Fruit fly (Drosophila melanogaster): Measurements from ENCODE around the gene sstn.

Gene sstn

dm6 chr3L:15103988-15104848, 9.7 kb upstream of the sstn start (continued):
- no peak for TF ChIP-seq Mad (GFP tag; optimal IDR thresholded peaks at IDR 0.05)
- no peak for TF ChIP-seq pfk (GFP tag; optimal IDR thresholded peaks at IDR 0.05)
- peak; percentile 26 for TF ChIP-seq yki (optimal IDR thresholded peaks at IDR 0.05)
- TF ChIP-seq cg (GFP tag; optimal IDR thresholded peaks at IDR 0.05) = peak; percentile 92
- TF ChIP-seq YL-1 (GFP tag; optimal IDR thresholded peaks at IDR 0.05) = no peak
- TF ChIP-seq dm (GFP tag; optimal IDR thresholded peaks at IDR 0.05) = no peak
- TF ChIP-seq btn (GFP tag; optimal IDR thresholded peaks at IDR 0.05) = no peak
- TF ChIP-seq CG3847 (GFP tag; IDR thresholded peaks at IDR 0.05) = no peak
- TF ChIP-seq ara (GFP tag; IDR thresholded peaks at IDR 0.05) = no peak
- TF ChIP-seq onecut (GFP tag; IDR thresholded peaks at IDR 0.05) = peak; percentile 36; the same call in 1 of the 2 replicates
- TF ChIP-seq CHES-1-like (GFP tag; optimal IDR thresholded peaks at IDR 0.05) = no peak
- TF ChIP-seq Aef1 (GFP tag; IDR thresholded peaks at IDR 0.05) = no peak
- TF ChIP-seq klu (GFP tag; IDR thresholded peaks at IDR 0.05) = no peak
- TF ChIP-seq CG1233 (GFP tag; optimal IDR thresholded peaks at IDR 0.05) = no peak
- TF ChIP-seq phol (tag; optimal IDR thresholded peaks at IDR 0.05) = no peak
- TF ChIP-seq Dll (GFP tag; IDR thresholded peaks at IDR 0.05; ENCODE audit: partially characterized antibody) = 0 out of 4 replicates have a peak, but pooled peaks have one; percentile 48
- TF ChIP-seq chif (GFP tag; optimal IDR thresholded peaks at IDR 0.05) = no peak
- no peak for TF ChIP-seq croc (GFP tag; conservative IDR thresholded peaks at IDR 0.05)
- TF ChIP-seq Tbp (GFP tag; optimal IDR thresholded peaks at IDR 0.05) = no peak
- TF ChIP-seq lmd (GFP tag; IDR thresholded peaks at IDR 0.05) = no peak
- no peak for TF ChIP-seq Hr78 (GFP tag; optimal IDR thresholded peaks at IDR 0.05)
- TF ChIP-seq CG11247 (GFP tag; IDR thresholded peaks at IDR 0.05) = no peak
- no peak for TF ChIP-seq CG9797 (GFP tag; optimal IDR thresholded peaks at IDR 0.05)
- no peak for TF ChIP-seq CG5245 (GFP tag; optimal IDR thresholded peaks at IDR 0.05)
- peak; percentile 34; the same call in 1 of the 3 replicates for TF ChIP-seq Opbp (GFP tag; IDR thresholded peaks at IDR 0.05; ENCODE audit: partially characterized antibody)
- no peak for TF ChIP-seq CG10274 (GFP tag; optimal IDR thresholded peaks at IDR 0.05)
- TF ChIP-seq CG12391 (tag; optimal IDR thresholded peaks at IDR 0.05) = no peak
- TF ChIP-seq CG43689 (GFP tag; IDR thresholded peaks at IDR 0.05) = no peak
- peak; percentile 14 for TF ChIP-seq Hmr (GFP tag; optimal IDR thresholded peaks at IDR 0.05)
- TF ChIP-seq abd-A (tag; optimal IDR thresholded peaks at IDR 0.05) = peak; percentile 88
- peak; percentile 30 for TF ChIP-seq CG6813 (GFP tag; optimal IDR thresholded peaks at IDR 0.05)
- TF ChIP-seq slbo (GFP tag; IDR thresholded peaks at IDR 0.05) = 0 out of 2 replicates have a peak, but pooled peaks have one; percentile 6
- TF ChIP-seq chinmo (GFP tag; IDR thresholded peaks at IDR 0.05; ENCODE audit: partially characterized antibody) = peak; percentile 89; the same call in 1 of the 4 replicates
- no peak for TF ChIP-seq MESR4 (GFP tag; optimal IDR thresholded peaks at IDR 0.05)
- peak; percentile 10; the same call in 1 of the 2 replicates for TF ChIP-seq amos (GFP tag; IDR thresholded peaks at IDR 0.05; ENCODE audit: partially characterized antibody)
- TF ChIP-seq sens-2 (GFP tag; IDR thresholded peaks at IDR 0.05) = peak; percentile 43; the same call in 1 of the 2 replicates
- TF ChIP-seq ranshi (GFP tag; IDR thresholded peaks at IDR 0.05) = peak; percentile 16; the same call in 1 of the 2 replicates
- TF ChIP-seq CkIIα-i1 (GFP tag; IDR thresholded peaks at IDR 0.05) = no peak
- TF ChIP-seq danr (GFP tag; IDR thresholded peaks at IDR 0.05) = no peak
- no peak for TF ChIP-seq CG16815 (GFP tag; optimal IDR thresholded peaks at IDR 0.05)
- TF ChIP-seq mirr (GFP tag; optimal IDR thresholded peaks at IDR 0.05) = no peak
- peak; percentile 45 for TF ChIP-seq kni (GFP tag; optimal IDR thresholded peaks at IDR 0.05)
- TF ChIP-seq gfzf (GFP tag; optimal IDR thresholded peaks at IDR 0.05) = no peak
- TF ChIP-seq lilli (GFP tag; optimal IDR thresholded peaks at IDR 0.05) = no peak
- 0 out of 2 replicates have a peak, but pooled peaks have one; percentile 46 for TF ChIP-seq chm (GFP tag; IDR thresholded peaks at IDR 0.05)
- no peak for TF ChIP-seq Xbp1 (GFP tag; optimal IDR thresholded peaks at IDR 0.05)
- TF ChIP-seq nom (GFP tag; optimal IDR thresholded peaks at IDR 0.05) = peak; percentile 7
- TF ChIP-seq CG10959 (GFP tag; IDR thresholded peaks at IDR 0.05) = no peak
- TF ChIP-seq Ets65A (GFP tag) = peak; percentile 71
